Worm (Caenorhabditis elegans): Measurements from ENCODE around the gene ndua-5.

The ndua-5 gene

DNA sequence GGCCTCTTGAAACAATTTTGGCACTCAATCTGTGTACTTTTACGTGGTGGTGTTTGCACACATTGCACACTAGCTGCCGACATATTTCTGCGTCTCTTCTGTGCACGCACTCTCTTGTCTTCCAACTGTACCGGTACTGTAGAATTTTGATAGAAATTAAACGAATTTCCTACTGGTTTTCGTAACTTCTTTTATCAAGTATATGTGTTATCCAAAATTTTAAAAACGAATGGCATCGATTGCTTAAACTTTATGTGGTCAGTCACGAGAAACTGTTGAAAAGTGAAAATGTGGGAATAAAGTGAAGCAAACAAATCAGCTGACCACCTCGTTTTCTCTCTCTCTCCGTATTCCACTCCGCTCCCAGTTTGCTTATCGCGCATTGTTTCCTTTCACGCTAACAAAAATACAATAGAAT is 11.3 kb downstream of the ndua-5 start (continued):
- no peak for TF ChIP-seq sptf-2 (GFP tag; optimal IDR thresholded peaks at IDR 0.05)
- no peak for TF ChIP-seq rpc-1 (optimal IDR thresholded peaks at IDR 0.05)
- no peak for TF ChIP-seq rpc-1 (tag; optimal IDR thresholded peaks at IDR 0.05)
- TF ChIP-seq snpc-1.3 (tag; optimal IDR thresholded peaks at IDR 0.05; ENCODE audit: insufficient read depth) = peak; percentile 58

- no peak for TF ChIP-seq F52B5.7 (tag; optimal IDR thresholded peaks at IDR 0.05)
- no peak for TF ChIP-seq madf-3 (GFP tag; IDR thresholded peaks at IDR 0.05)
- no peak for TF ChIP-seq F22D6.2 (tag; optimal IDR thresholded peaks at IDR 0.05)
- TF ChIP-seq B0336.3 (GFP tag; IDR thresholded peaks at IDR 0.05) = no peak
- no peak for TF ChIP-seq nhr-90 (tag; optimal IDR thresholded peaks at IDR 0.05)
- TF ChIP-seq let-526 (GFP tag; IDR thresholded peaks at IDR 0.05) = no peak
- no peak for TF ChIP-seq rcor-1 (GFP tag; IDR thresholded peaks at IDR 0.05)
- no peak for TF ChIP-seq B0019.2 (GFP tag; conservative IDR thresholded peaks at IDR 0.05)
- no peak for TF ChIP-seq attf-5 (GFP tag; optimal IDR thresholded peaks at IDR 0.05)
- no peak for TF ChIP-seq C06A6.2 (GFP tag; conservative IDR thresholded peaks at IDR 0.05)
- no peak for TF ChIP-seq tbp1 (GFP tag; optimal IDR thresholded peaks at IDR 0.05)
- no peak for TF ChIP-seq nfya-1 (tag; optimal IDR thresholded peaks at IDR 0.05; ENCODE audit: borderline replicate concordance, insufficient read depth)
- no peak for TF ChIP-seq hlh-12 (tag; optimal IDR thresholded peaks at IDR 0.05)
- no peak for TF ChIP-seq Y67H2A.10 (GFP tag; conservative IDR thresholded peaks at IDR 0.05)
- TF ChIP-seq pbrm-1 (GFP tag; IDR thresholded peaks at IDR 0.05) = no peak
Observed at ce11 chrIV:9512836-9513235, 11.9 kb downstream of the ndua-5 start, which contains the start of gene C33A12.3. Gene C33A12.3, minus strand, starts transcription at chrIV:9513002.

ce11 chrIV:9511640-9512039 is 13.1 kb downstream of the ndua-5 start:
- TF ChIP-seq Y53G8AR.9 (GFP tag; conservative IDR thresholded peaks at IDR 0.05) (no peak), Y79H2A.3 (GFP tag; conservative IDR thresholded peaks at IDR 0.05) (no peak), aptf-3 (GFP tag; IDR thresholded peaks at IDR 0.05) (no peak), pha-4 (tag; optimal IDR thresholded peaks at IDR 0.05) (no peak), lsy-27 (tag; optimal IDR thresholded peaks at IDR 0.05; ENCODE audit: borderline replicate concordance, insufficient read depth) (no peak), ztf-25 (GFP tag; IDR thresholded peaks at IDR 0.05) (no peak), ceh-79 (tag; optimal IDR thresholded peaks at IDR 0.05) (no peak), xnd-1 (tag; optimal IDR thresholded peaks at IDR 0.05) (no peak), snpc-3.4 (tag; optimal IDR thresholded peaks at IDR 0.05) (peak; percentile 93), attf-6 (GFP tag; IDR thresholded peaks at IDR 0.05) (no peak), C06A6.2 (GFP tag; conservative IDR thresholded peaks at IDR 0.05) (no peak), lag-1 (GFP tag; IDR thresholded peaks at IDR 0.05) (no peak), nhr-80 (tag; optimal IDR thresholded peaks at IDR 0.05) (no peak), lir-1 (GFP tag; conservative IDR thresholded peaks at IDR 0.05) (no peak), T07F8.4 (tag; optimal IDR thresholded peaks at IDR 0.05) (no peak), madf-8 (GFP tag; conservative IDR thresholded peaks at IDR 0.05) (0 out of 2 replicates have a peak, but pooled peaks have one; percentile 3), Y67H2A.10 (GFP tag; conservative IDR thresholded peaks at IDR 0.05) (no peak), mcd-1 (GFP tag; IDR thresholded peaks at IDR 0.05) (no peak), mel-28 (tag; optimal IDR thresholded peaks at IDR 0.05; ENCODE audit: borderline replicate concordance) (no peak), zfh-2 (GFP tag; conservative IDR thresholded peaks at IDR 0.05) (no peak), nhr-179 (tag; optimal IDR thresholded peaks at IDR 0.05) (no peak), cebp-2 (GFP tag; IDR thresholded peaks at IDR 0.05) (no peak), nhr-120 (GFP tag; IDR thresholded peaks at IDR 0.05) (no peak), lin-54 (GFP tag; optimal IDR thresholded peaks at IDR 0.05) (no peak), K11D2.4 (GFP tag; IDR thresholded peaks at IDR 0.05) (no peak), F23B12.7 (tag; optimal IDR thresholded peaks at IDR 0.05; ENCODE audit: insufficient read depth) (peak; percentile 3), lin-26 (GFP tag; IDR thresholded peaks at IDR 0.05) (no peak), atf-7 (tag; optimal IDR thresholded peaks at IDR 0.05) (no peak), ceh-27 (GFP tag; optimal IDR thresholded peaks at IDR 0.05) (no peak), F10E7.11 (tag; optimal IDR thresholded peaks at IDR 0.05) (no peak)

All from whole organism, young adult.